Worm (Caenorhabditis elegans) whole organism, L1 larva: ENCODE measurements around the gene otpl-1.

Experiments used
- aly-2 ChIP-seq: fragments of 150-350 bp; optimal IDR thresholded peaks from 2 replicates; lab custom pipeline; 2014; ENCODE audit warnings: missing biosample characterization, missing genetic modification characterization
- ceh-82 ChIP-seq, 3 experiments: fragments of 150-350 bp in 1 of 3; sonication (generic microtip) in 2 of 3; optimal IDR thresholded peaks; 2 replicates each; lab custom pipeline; 2014 to 2017; ENCODE audit warnings: missing biosample characterization in 3 of 3, missing genetic modification characterization in 3 of 3
- egl-27 ChIP-seq, 2 experiments: fragments of 150-350 bp in 1 of 2; sonication (generic microtip); optimal IDR thresholded peaks; 3 replicates each; lab custom pipeline; 2017 to 2018; ENCODE audit warnings: missing biosample characterization in 2 of 2, missing genetic modification characterization in 2 of 2, missing genetic modification reagents in 2 of 2
- irx-1 ChIP-seq: sonication (generic microtip); optimal IDR thresholded peaks from 2 replicates; lab custom pipeline; 2016; ENCODE audit warnings: missing genetic modification characterization, missing compliant biosample characterization
- lin-13 ChIP-seq: fragments of 150-350 bp; optimal IDR thresholded peaks from 2 replicates; lab custom pipeline; 2014; ENCODE audit warnings: missing biosample characterization, missing genetic modification reagents, missing genetic modification characterization
- lin-15B ChIP-seq: fragments of 150-350 bp; sonication (generic microtip); optimal IDR thresholded peaks from 3 replicates; lab custom pipeline; 2014; ENCODE audit warnings: missing biosample characterization, missing genetic modification characterization
- nhr-12 ChIP-seq: sonication (generic microtip); optimal IDR thresholded peaks from 2 replicates; lab custom pipeline; 2017; ENCODE audit warnings: missing biosample characterization, missing genetic modification characterization
- nhr-28 ChIP-seq: fragments of 150-350 bp; optimal IDR thresholded peaks from 2 replicates; lab custom pipeline; 2014; ENCODE audit warnings: missing biosample characterization, missing genetic modification characterization
- pag-3 ChIP-seq: sonication (generic microtip); optimal IDR thresholded peaks from 2 replicates; lab custom pipeline; 2017; ENCODE audit warnings: missing genetic modification characterization, mild to moderate bottlenecking, missing compliant biosample characterization, antibody characterized with exemption, borderline replicate concordance; ENCODE audit not compliant: insufficient read depth
- snpc-4 ChIP-seq: fragments of 150-350 bp; optimal IDR thresholded peaks from 2 replicates; lab custom pipeline; 2014; ENCODE audit warnings: missing biosample characterization, missing genetic modification characterization
- unc-98 ChIP-seq: fragments of 200-800 bp; sonication (Bioruptor generic); IDR thresholded peaks from 2 replicates; pipeline ENCODE4 v1.3.6; 2022; ENCODE audit warnings: missing genetic modification characterization, missing compliant biosample characterization
- zip-4 ChIP-seq: fragments of 200-800 bp; sonication (Bioruptor generic); optimal IDR thresholded peaks from 2 replicates; lab custom pipeline; 2018; ENCODE audit warnings: mild to moderate bottlenecking, missing genetic modification characterization, moderate library complexity, missing compliant biosample characterization
- ztf-4 ChIP-seq: fragments of 150-350 bp; optimal IDR thresholded peaks from 2 replicates; lab custom pipeline; 2014; ENCODE audit warnings: missing biosample characterization, missing genetic modification characterization

DNA sequence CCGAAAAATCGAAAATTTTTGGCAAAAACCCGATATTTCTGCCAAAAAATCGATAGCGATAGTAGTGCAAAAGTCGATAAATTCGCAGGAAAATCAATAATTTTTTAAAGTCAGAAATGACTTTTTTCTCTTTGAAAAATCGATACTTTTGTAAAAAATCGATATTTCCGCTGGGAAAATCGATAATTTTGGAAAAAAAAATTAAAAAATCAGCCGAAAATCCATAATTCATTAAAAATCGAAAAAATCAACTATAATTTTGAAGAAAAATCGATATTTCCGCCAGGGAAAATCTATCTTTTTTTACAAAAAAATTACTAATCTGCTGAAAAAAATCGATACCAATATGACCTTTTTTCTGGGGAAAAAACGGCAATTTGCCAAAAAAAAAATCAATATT lies 37.2 kb upstream of the otpl-1 start:
- TF ChIP-seq lin-13 (GFP tag; lab: Kevin White, UChicago) (no peak), ztf-4 (tag; lab: Kevin White, UChicago) (no peak), lin-15B (tag; lab: Kevin White, UChicago) (no peak), snpc-4 (tag; lab: Kevin White, UChicago) (no peak), zip-4 (no peak), pag-3 (tag; lab: Kevin White, UChicago) (no peak), ceh-82 (tag; optimal IDR thresholded peaks at IDR 0.05; lab: Kevin White, UChicago) (no peak), egl-27 (tag; optimal IDR thresholded peaks at IDR 0.05; lab: Kevin White, UChicago) (no peak), irx-1 (tag; lab: Kevin White, UChicago) (no peak), nhr-28 (tag; lab: Kevin White, UChicago) (no peak), nhr-12 (tag; lab: Kevin White, UChicago) (no peak), aly-2 (no peak), unc-98 (GFP tag; lab: Robert Waterston, UW) (no peak)
